Worm (Caenorhabditis elegans) whole organism, young adult: ENCODE measurements around the gene col-74.

ENCODE experiments used
- B0019.2 ChIP-seq: fragments of 200-800 bp; sonication (Bioruptor generic); conservative IDR thresholded peaks from 2 replicates; pipeline ENCODE4 v1.3.6; 2022; ENCODE audit warnings: missing genetic modification reagents, missing genetic modification characterization, missing compliant biosample characterization
- B0035.1 ChIP-seq: sonication (generic microtip); optimal IDR thresholded peaks from 2 replicates; lab custom pipeline; 2016; ENCODE audit warnings: missing genetic modification characterization, mild to moderate bottlenecking, missing compliant biosample characterization, missing genotype, missing genetic modification reagents
- C06A6.2 ChIP-seq: fragments of 200-800 bp; sonication (Bioruptor generic); conservative IDR thresholded peaks from 2 replicates; pipeline ENCODE4 v1.3.6; 2022; ENCODE audit warnings: missing genetic modification characterization, missing compliant biosample characterization
- F22D6.2 ChIP-seq: sonication (generic microtip); optimal IDR thresholded peaks from 2 replicates; lab custom pipeline; 2016; ENCODE audit warnings: mild to moderate bottlenecking, missing genetic modification characterization, missing compliant biosample characterization
- F39B2.1 ChIP-seq: fragments of 200-800 bp; sonication (Bioruptor generic); IDR thresholded peaks from 2 replicates; pipeline ENCODE4 v1.3.6; 2022; ENCODE audit warnings: missing genetic modification reagents, missing genetic modification characterization, missing compliant biosample characterization
- F49E8.2 ChIP-seq: sonication (generic microtip); optimal IDR thresholded peaks from 3 replicates; lab custom pipeline; 2017; ENCODE audit warnings: missing genetic modification characterization, mild to moderate bottlenecking, missing compliant biosample characterization, antibody characterized with exemption, moderate library complexity; ENCODE audit not compliant: insufficient read depth
- F52B5.7 ChIP-seq: sonication (generic microtip); optimal IDR thresholded peaks from 2 replicates; lab custom pipeline; 2016; ENCODE audit warnings: mild to moderate bottlenecking, missing genetic modification characterization, missing compliant biosample characterization
- K11D2.4 ChIP-seq: fragments of 200-800 bp; sonication (Bioruptor generic); IDR thresholded peaks from 2 replicates; pipeline ENCODE4 v1.3.6; 2022; ENCODE audit warnings: missing genetic modification reagents, missing genetic modification characterization, missing compliant biosample characterization
- T26A5.8 ChIP-seq: sonication (generic microtip); optimal IDR thresholded peaks from 2 replicates; lab custom pipeline; 2016; ENCODE audit warnings: missing genetic modification characterization, missing compliant biosample characterization
- Y53G8AR.9 ChIP-seq: fragments of 200-800 bp; sonication (Bioruptor generic); conservative IDR thresholded peaks from 2 replicates; pipeline ENCODE4 v1.3.6; 2022; ENCODE audit warnings: missing genetic modification reagents, missing genetic modification characterization, missing compliant biosample characterization
- akir-1 ChIP-seq: fragments of 200-800 bp; sonication (Bioruptor generic); optimal IDR thresholded peaks from 2 replicates; lab custom pipeline; 2018; ENCODE audit warnings: mild to moderate bottlenecking, missing genetic modification characterization, moderate library complexity, missing compliant biosample characterization
- attf-6 ChIP-seq: fragments of 200-800 bp; sonication (Bioruptor generic); IDR thresholded peaks from 2 replicates; pipeline ENCODE4 v1.3.6; 2022; ENCODE audit warnings: missing genetic modification reagents, missing genetic modification characterization, missing compliant biosample characterization
- bed-2 ChIP-seq: fragments of 200-800 bp; sonication (Bioruptor generic); IDR thresholded peaks from 2 replicates; pipeline ENCODE4 v1.3.6; 2022; ENCODE audit warnings: missing genetic modification reagents, missing genetic modification characterization, missing compliant biosample characterization
- cebp-1 ChIP-seq, 2 experiments: fragments of 200-800 bp in 1 of 2; sonication (Bioruptor generic) in 1 of 2; sonication (generic microtip) in 1 of 2; IDR thresholded peaks in 1 of 2; optimal IDR thresholded peaks in 1 of 2; 2 replicates each; pipeline versions ENCODE4 v1.3.6 to Lab custom; 2017 to 2022; ENCODE audit warnings: missing compliant biosample characterization in 2 of 2, missing genetic modification characterization in 2 of 2, mild to moderate bottlenecking in 1 of 2, missing genetic modification reagents in 1 of 2, moderate library complexity in 1 of 2
- ceh-27 ChIP-seq: fragments of 200-800 bp; sonication (Bioruptor generic); optimal IDR thresholded peaks from 2 replicates; lab custom pipeline; 2018; ENCODE audit warnings: mild to moderate bottlenecking, missing genetic modification characterization, moderate library complexity, missing compliant biosample characterization
- chd-7 ChIP-seq: sonication (generic microtip); optimal IDR thresholded peaks from 2 replicates; lab custom pipeline; 2016; ENCODE audit warnings: mild to moderate bottlenecking, missing genetic modification characterization, moderate library complexity, missing compliant biosample characterization
- dox-1 ChIP-seq: fragments of 200-800 bp; sonication (Bioruptor generic); IDR thresholded peaks from 2 replicates; pipeline ENCODE4 v1.3.6; 2022; ENCODE audit warnings: missing genetic modification reagents, missing genetic modification characterization, missing compliant biosample characterization
- dpff-1 ChIP-seq: sonication (generic microtip); optimal IDR thresholded peaks from 2 replicates; lab custom pipeline; 2017; ENCODE audit warnings: mild to moderate bottlenecking, missing genetic modification characterization, missing compliant biosample characterization
- ets-4 ChIP-seq: fragments of 200-800 bp; sonication (Bioruptor generic); optimal IDR thresholded peaks from 2 replicates; lab custom pipeline; 2018; ENCODE audit warnings: mild to moderate bottlenecking, missing genetic modification characterization, missing compliant biosample characterization
- gei-17 ChIP-seq: fragments of 200-800 bp; sonication (Bioruptor generic); optimal IDR thresholded peaks from 2 replicates; lab custom pipeline; 2018; ENCODE audit warnings: mild to moderate bottlenecking, missing genetic modification characterization, missing compliant biosample characterization
- hlh-12 ChIP-seq: sonication (generic microtip); optimal IDR thresholded peaks from 2 replicates; lab custom pipeline; 2016; ENCODE audit warnings: missing genetic modification characterization, missing compliant biosample characterization
- hmg-20 ChIP-seq: fragments of 200-800 bp; sonication (Bioruptor generic); IDR thresholded peaks from 2 replicates; pipeline ENCODE4 v1.3.6; 2022; ENCODE audit warnings: missing genetic modification reagents, missing genetic modification characterization, missing compliant biosample characterization
- hsf-1 ChIP-seq: fragments of 200-800 bp; sonication (Bioruptor generic); IDR thresholded peaks from 2 replicates; pipeline ENCODE4 v1.3.6; 2022; ENCODE audit warnings: missing genetic modification reagents, missing genetic modification characterization, missing compliant biosample characterization
- lin-54 ChIP-seq: fragments of 200-800 bp; sonication (Bioruptor generic); optimal IDR thresholded peaks from 2 replicates; lab custom pipeline; 2018; ENCODE audit warnings: mild to moderate bottlenecking, missing genetic modification characterization, missing compliant biosample characterization
- lir-1 ChIP-seq: fragments of 200-800 bp; sonication (Bioruptor generic); conservative IDR thresholded peaks from 2 replicates; pipeline ENCODE4 v1.3.6; 2022; ENCODE audit warnings: missing genetic modification reagents, missing genetic modification characterization, missing compliant biosample characterization
- lsl-1 ChIP-seq: fragments of 200-800 bp; sonication (Bioruptor generic); optimal IDR thresholded peaks from 2 replicates; lab custom pipeline; 2018; ENCODE audit warnings: mild to moderate bottlenecking, missing genetic modification characterization, moderate library complexity, missing compliant biosample characterization
- madf-6 ChIP-seq: fragments of 200-800 bp; sonication (Bioruptor generic); IDR thresholded peaks from 2 replicates; pipeline ENCODE4 v1.3.6; 2022; ENCODE audit warnings: missing genetic modification reagents, missing genetic modification characterization, missing compliant biosample characterization
- mcd-1 ChIP-seq: fragments of 200-800 bp; sonication (Bioruptor generic); IDR thresholded peaks from 2 replicates; pipeline ENCODE4 v1.3.6; 2022; ENCODE audit warnings: missing genetic modification reagents, missing genetic modification characterization, missing compliant biosample characterization
- mel-28 ChIP-seq: sonication (generic microtip); optimal IDR thresholded peaks from 2 replicates; lab custom pipeline; 2016; ENCODE audit warnings: borderline replicate concordance, mild to moderate bottlenecking, missing genetic modification characterization, missing compliant biosample characterization
- nhr-120 ChIP-seq: fragments of 200-800 bp; sonication (Bioruptor generic); IDR thresholded peaks from 2 replicates; pipeline ENCODE4 v1.3.6; 2022; ENCODE audit warnings: missing genetic modification characterization, missing compliant biosample characterization
- nhr-179 ChIP-seq: sonication (generic microtip); optimal IDR thresholded peaks from 2 replicates; lab custom pipeline; 2016; ENCODE audit warnings: mild to moderate bottlenecking, missing genetic modification characterization, missing compliant biosample characterization
- nhr-80 ChIP-seq: sonication (generic microtip); optimal IDR thresholded peaks from 2 replicates; lab custom pipeline; 2016; ENCODE audit warnings: missing genetic modification characterization, missing compliant biosample characterization
- nhr-90 ChIP-seq: sonication (generic microtip); optimal IDR thresholded peaks from 2 replicates; lab custom pipeline; 2016; ENCODE audit warnings: missing genotype, mild to moderate bottlenecking, missing genetic modification characterization, missing compliant biosample characterization
- pha-4 ChIP-seq: fragments of 150-350 bp; sonication (generic microtip); optimal IDR thresholded peaks from 2 replicates; lab custom pipeline; 2014; ENCODE audit warnings: missing biosample characterization, missing genetic modification reagents, missing genetic modification characterization
- rcor-1 ChIP-seq: fragments of 200-800 bp; sonication (Bioruptor generic); IDR thresholded peaks from 2 replicates; pipeline ENCODE4 v1.3.6; 2022; ENCODE audit warnings: missing genetic modification reagents, missing genetic modification characterization, missing compliant biosample characterization
- rec-8 ChIP-seq, 2 experiments: sonication (generic microtip); optimal IDR thresholded peaks; 2 replicates each; lab custom pipeline; 2016; ENCODE audit warnings: mild to moderate bottlenecking in 2 of 2, missing genetic modification characterization in 2 of 2, missing genetic modification reagents in 2 of 2, missing genotype in 2 of 2, missing biosample characterization in 1 of 2, missing compliant biosample characterization in 1 of 2, moderate library complexity in 1 of 2
- rpc-1 ChIP-seq, 2 experiments: fragments of 150-350 bp in 1 of 2; sonication (generic microtip) in 1 of 2; optimal IDR thresholded peaks; 2 replicates each; lab custom pipeline; 2014 to 2018; ENCODE audit warnings: missing biosample characterization in 1 of 2, missing genetic modification characterization in 1 of 2, missing genetic modification reagents in 1 of 2, missing genotype in 1 of 2
- sea-2 ChIP-seq: fragments of 200-800 bp; sonication (Bioruptor generic); IDR thresholded peaks from 2 replicates; pipeline ENCODE4 v1.3.6; 2022; ENCODE audit warnings: missing genetic modification characterization, missing compliant biosample characterization
- snpc-1.1 ChIP-seq: sonication (generic microtip); optimal IDR thresholded peaks from 2 replicates; lab custom pipeline; 2017; ENCODE audit warnings: missing genetic modification characterization, mild to moderate bottlenecking, missing compliant biosample characterization, antibody characterized with exemption, moderate library complexity, missing genotype, missing genetic modification reagents; ENCODE audit not compliant: insufficient read depth
- snpc-1.3 ChIP-seq: sonication (generic microtip); optimal IDR thresholded peaks from 2 replicates; lab custom pipeline; 2017; ENCODE audit warnings: missing genetic modification characterization, mild to moderate bottlenecking, missing compliant biosample characterization, antibody characterized with exemption, moderate library complexity, missing genotype, missing genetic modification reagents; ENCODE audit not compliant: insufficient read depth
- unc-130 ChIP-seq: sonication (generic microtip); optimal IDR thresholded peaks from 2 replicates; lab custom pipeline; 2016; ENCODE audit warnings: missing genetic modification reagents, missing genetic modification characterization, missing compliant biosample characterization
- xnd-1 ChIP-seq: sonication (generic microtip); optimal IDR thresholded peaks from 2 replicates; lab custom pipeline; 2016; ENCODE audit warnings: missing genotype, missing genetic modification reagents, missing genetic modification characterization, missing compliant biosample characterization
- zim-3 ChIP-seq: sonication (generic microtip); optimal IDR thresholded peaks from 2 replicates; lab custom pipeline; 2017; ENCODE audit warnings: mild to moderate bottlenecking, missing genetic modification characterization, moderate library complexity, missing compliant biosample characterization
- ztf-22 ChIP-seq: fragments of 200-800 bp; sonication (Bioruptor generic); optimal IDR thresholded peaks from 2 replicates; lab custom pipeline; 2018; ENCODE audit warnings: mild to moderate bottlenecking, missing genetic modification characterization, moderate library complexity, missing compliant biosample characterization
- ztf-26 ChIP-seq: sonication (generic microtip); optimal IDR thresholded peaks from 2 replicates; lab custom pipeline; 2017; ENCODE audit warnings: missing genetic modification characterization, missing compliant biosample characterization
- ztf-28 ChIP-seq: fragments of 200-800 bp; sonication (Bioruptor generic); IDR thresholded peaks from 2 replicates; pipeline ENCODE4 v1.3.6; 2022; ENCODE audit warnings: missing genetic modification reagents, missing genetic modification characterization, missing compliant biosample characterization
- ztf-3 ChIP-seq: fragments of 200-800 bp; sonication (Bioruptor generic); optimal IDR thresholded peaks from 2 replicates; lab custom pipeline; 2018; ENCODE audit warnings: mild to moderate bottlenecking, missing genetic modification characterization, missing compliant biosample characterization

Gene col-74

DNA sequence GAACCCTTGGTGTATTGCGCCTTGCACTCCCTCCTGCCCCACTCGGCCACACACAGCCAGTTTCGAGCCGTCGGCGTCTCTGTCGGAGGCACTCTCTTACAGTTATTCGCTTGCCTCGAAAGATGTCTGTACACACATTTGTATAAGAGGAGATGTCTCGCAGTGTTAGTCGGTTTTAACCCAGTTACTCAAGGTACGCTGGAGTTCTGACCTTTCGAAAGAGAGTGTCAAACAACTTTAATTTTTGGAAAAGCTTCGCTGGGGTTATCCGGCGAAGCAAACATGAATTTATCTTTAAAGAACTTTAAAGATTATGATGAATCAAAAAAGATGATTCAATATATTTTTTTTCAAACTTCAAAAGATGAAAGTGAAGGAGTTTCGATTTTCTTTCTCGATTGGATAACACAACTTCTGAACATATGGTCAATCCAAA is 14.5 kb downstream of the col-74 start (continued):
- TF ChIP-seq snpc-1.1 (peak; percentile 99), nhr-90 (tag; lab: Kevin White, UChicago) (peak; percentile 91), xnd-1 (tag; lab: Kevin White, UChicago) (peak; percentile 71), dpff-1 (tag; lab: Kevin White, UChicago) (peak; percentile 81), pha-4 (tag; lab: Kevin White, UChicago) (peak; percentile 99), F22D6.2 (tag; lab: Kevin White, UChicago) (peak; percentile 95), F49E8.2 (tag; lab: Kevin White, UChicago) (peak; percentile 97), hlh-12 (tag; lab: Kevin White, UChicago) (peak; percentile 2), lsl-1 (GFP tag; lab: Kevin White, UChicago) (peak; percentile 84), F52B5.7 (tag; lab: Kevin White, UChicago) (peak; percentile 98), gei-17 (GFP tag; lab: Kevin White, UChicago) (peak; percentile 95), dox-1 (peak; percentile 99), hmg-20 (peak; percentile 97), mcd-1 (peak; percentile 98), lir-1 (GFP tag; lab: Robert Waterston, UW) (peak; percentile 94), bed-2 (GFP tag; lab: Robert Waterston, UW) (peak; percentile 94), mel-28 (tag; lab: Kevin White, UChicago) (peak; percentile 87), B0019.2 (GFP tag; lab: Robert Waterston, UW) (peak; percentile 82), rpc-1 (optimal IDR thresholded peaks at IDR 0.05; lab: Kevin White, UChicago) (peak; percentile 21), rpc-1 (tag; optimal IDR thresholded peaks at IDR 0.05; lab: Kevin White, UChicago) (peak; percentile 29), C06A6.2 (peak; percentile 99), rcor-1 (peak; percentile 99), rec-8 (tag; optimal IDR thresholded peaks at IDR 0.05; lab: Kevin White, UChicago) (peak; percentile 86 to 93), B0035.1 (tag; lab: Kevin White, UChicago) (peak; percentile 97), nhr-120 (GFP tag; lab: Robert Waterston, UW) (peak; percentile 93), nhr-179 (tag; lab: Kevin White, UChicago) (peak; percentile 78), ceh-27 (peak; percentile 99), cebp-1 (GFP tag; IDR thresholded peaks at IDR 0.05; lab: Robert Waterston, UW) (peak; percentile 91), cebp-1 (tag; optimal IDR thresholded peaks at IDR 0.05; lab: Kevin White, UChicago) (peak; percentile 98), lin-54 (peak; percentile 96), F39B2.1 (GFP tag; lab: Robert Waterston, UW) (peak; percentile 89), madf-6 (GFP tag; lab: Robert Waterston, UW) (peak; percentile 94), K11D2.4 (peak; percentile 98), ztf-3 (peak; percentile 96), unc-130 (GFP tag; lab: Kevin White, UChicago) (peak; percentile 94), snpc-1.3 (tag; lab: Kevin White, UChicago) (peak; percentile 96), ztf-28 (GFP tag; lab: Robert Waterston, UW) (peak; percentile 94), sea-2 (GFP tag; lab: Robert Waterston, UW) (peak; percentile 93), nhr-80 (tag; lab: Kevin White, UChicago) (peak; percentile 81), akir-1 (GFP tag; lab: Kevin White, UChicago) (peak; percentile 83), ztf-22 (peak; percentile 98), Y53G8AR.9 (GFP tag; lab: Robert Waterston, UW) (peak; percentile 99), chd-7 (tag; lab: Kevin White, UChicago) (peak; percentile 100), hsf-1 (GFP tag; lab: Robert Waterston, UW) (peak; percentile 82), ets-4 (GFP tag; lab: Kevin White, UChicago) (peak; percentile 94), T26A5.8 (tag; lab: Kevin White, UChicago) (peak; percentile 81), attf-6 (GFP tag; lab: Robert Waterston, UW) (peak; percentile 100), zim-3 (peak; percentile 95), ztf-26 (tag; lab: Kevin White, UChicago) (peak; percentile 98)
